Worm (Caenorhabditis elegans) whole organism, midembryonic: Measurements from ENCODE around the gene C14A11.6.

ENCODE experiments used
- T22C8.4 ChIP-seq: fragments of 200-800 bp; sonication (Bioruptor generic); IDR thresholded peaks from 2 replicates; pipeline ENCODE4 v1.3.6; 2022; ENCODE audit warnings: missing genetic modification characterization, missing compliant biosample characterization
- cog-1 ChIP-seq: sonication (generic microtip); optimal IDR thresholded peaks from 2 replicates; lab custom pipeline; 2016; ENCODE audit warnings: missing genetic modification characterization, missing compliant biosample characterization
- flt-1 ChIP-seq: fragments of 200-800 bp; sonication (Bioruptor generic); IDR thresholded peaks from 2 replicates; pipeline ENCODE4 v1.3.6; 2022; ENCODE audit warnings: missing genetic modification characterization, missing compliant biosample characterization
- klf-2 ChIP-seq: fragments of 200-800 bp; sonication (Bioruptor generic); conservative IDR thresholded peaks from 2 replicates; pipeline ENCODE4 v1.3.6; 2022; ENCODE audit warnings: missing genetic modification reagents, missing genetic modification characterization, missing compliant biosample characterization
- med-1 ChIP-seq: sonication (generic microtip); optimal IDR thresholded peaks from 2 replicates; lab custom pipeline; 2017; ENCODE audit warnings: missing genetic modification characterization, mild to moderate bottlenecking, missing compliant biosample characterization, antibody characterized with exemption, missing genetic modification reagents; ENCODE audit not compliant: insufficient read depth
- ref-1 ChIP-seq: fragments of 200-800 bp; sonication (Bioruptor generic); conservative IDR thresholded peaks from 2 replicates; pipeline ENCODE4 v1.3.6; 2022; ENCODE audit warnings: missing genetic modification reagents, missing genetic modification characterization, missing compliant biosample characterization
- tab-1 ChIP-seq: fragments of 200-800 bp; sonication (Bioruptor generic); IDR thresholded peaks from 2 replicates; pipeline ENCODE4 v1.3.6; 2022; ENCODE audit warnings: missing genetic modification characterization, missing compliant biosample characterization
- ztf-23 ChIP-seq: fragments of 200-800 bp; sonication (Bioruptor generic); IDR thresholded peaks from 2 replicates; pipeline ENCODE4 v1.3.6; 2022; ENCODE audit warnings: missing genetic modification reagents, missing genetic modification characterization, missing compliant biosample characterization
- ztf-29 ChIP-seq: fragments of 200-800 bp; sonication (Bioruptor generic); IDR thresholded peaks from 2 replicates; pipeline ENCODE4 v1.3.6; 2022; ENCODE audit warnings: missing genetic modification reagents, missing genetic modification characterization, missing compliant biosample characterization

The C14A11.6 gene

ce11 chrX:2814097-2814720 is at the start of gene C14A11.6:
C14A11.6 (minus strand) TSS chrX:2814147.
- TF ChIP-seq ztf-29 (GFP tag; lab: Robert Waterston, UW) (no peak), med-1 (no peak), flt-1 (GFP tag; lab: Robert Waterston, UW) (no peak), klf-2 (GFP tag; lab: Robert Waterston, UW) (no peak), ztf-23 (no peak), ref-1 (no peak), T22C8.4 (GFP tag; lab: Robert Waterston, UW) (no peak), cog-1 (no peak), tab-1 (GFP tag; lab: Robert Waterston, UW) (no peak)

- TF ChIP-seq tab-1 (GFP tag; lab: Robert Waterston, UW): no peak
- TF ChIP-seq flt-1 (GFP tag; lab: Robert Waterston, UW): no peak
Observed at ce11 chrX:2862372-2862771, 48.4 kb upstream of the C14A11.6 start, which contains the start of gene comt-1. comt-1 (minus strand) TSS chrX:2862472.

- TF ChIP-seq ztf-23: no peak
- no peak for TF ChIP-seq cog-1
- TF ChIP-seq tab-1 (GFP tag; lab: Robert Waterston, UW): no peak
- no peak for TF ChIP-seq flt-1 (GFP tag; lab: Robert Waterston, UW)
- no peak for TF ChIP-seq ref-1
- TF ChIP-seq med-1: no peak
Observed at ce11 chrX:2858380-2858779, 44.4 kb upstream of the C14A11.6 start.

- no peak for TF ChIP-seq tab-1 (GFP tag; lab: Robert Waterston, UW)
- no peak for TF ChIP-seq flt-1 (GFP tag; lab: Robert Waterston, UW)
- TF ChIP-seq ztf-29 (GFP tag; lab: Robert Waterston, UW): no peak
- no peak for TF ChIP-seq ref-1
- no peak for TF ChIP-seq cog-1
- TF ChIP-seq klf-2 (GFP tag; lab: Robert Waterston, UW): no peak
- no peak for TF ChIP-seq med-1
- TF ChIP-seq T22C8.4 (GFP tag; lab: Robert Waterston, UW): no peak
- no peak for TF ChIP-seq ztf-23
Observed at ce11 chrX:2857070-2857825, 43.3 kb upstream of the C14A11.6 start, which contains the start of gene tra-4. tra-4 (minus strand) TSS chrX:2857603.

- TF ChIP-seq med-1 (no peak), ztf-29 (GFP tag; lab: Robert Waterston, UW) (no peak), flt-1 (GFP tag; lab: Robert Waterston, UW) (no peak), tab-1 (GFP tag; lab: Robert Waterston, UW) (no peak), ztf-23 (no peak), cog-1 (no peak), ref-1 (no peak), T22C8.4 (GFP tag; lab: Robert Waterston, UW) (no peak), klf-2 (GFP tag; lab: Robert Waterston, UW) (no peak)
Observed at ce11 chrX:2853963-2854362, 40.0 kb upstream of the C14A11.6 start.

DNA sequence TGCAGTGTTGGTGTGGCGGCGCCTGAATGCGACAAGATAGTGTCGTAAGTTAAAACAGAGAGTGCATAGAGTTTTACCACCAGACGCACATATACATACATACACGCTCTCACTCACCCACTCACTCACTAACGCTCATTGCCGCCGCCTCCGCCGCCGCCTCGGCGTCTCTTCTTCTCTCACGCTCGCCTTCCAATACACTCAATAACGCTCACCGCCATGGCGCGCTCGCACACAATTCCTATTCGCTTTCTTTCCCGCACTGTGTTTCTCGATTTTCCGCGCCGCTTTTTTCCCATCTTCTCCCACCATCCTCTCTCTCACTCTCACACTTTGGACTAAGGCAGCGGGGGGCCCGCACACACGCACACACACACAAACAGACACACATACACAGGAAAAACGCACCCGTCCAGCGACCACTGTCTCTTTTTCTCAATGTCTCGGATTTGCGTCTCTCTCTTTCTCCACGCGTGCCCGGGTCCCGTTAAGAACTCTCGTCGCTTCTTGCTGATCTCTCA is 38.5 kb upstream of the C14A11.6 start, which contains the start of gene kin-29:
kin-29 (minus strand) TSS at position 51 of the 521 bp plus-strand sequence.
- TF ChIP-seq flt-1 (GFP tag; lab: Robert Waterston, UW) (peak; percentile 43; the same call in 1 of the 2 replicates), med-1 (no peak), klf-2 (GFP tag; lab: Robert Waterston, UW) (no peak), ref-1 (0 out of 2 replicates have a peak, but pooled peaks have one; percentile 32), cog-1 (peak; percentile 73), tab-1 (GFP tag; lab: Robert Waterston, UW) (peak; percentile 14; the same call in 1 of the 2 replicates), ztf-23 (no peak; the same call in 1 of the 2 replicates), ztf-29 (GFP tag; lab: Robert Waterston, UW) (peak; percentile 50), T22C8.4 (GFP tag; lab: Robert Waterston, UW) (no peak)

- no peak for TF ChIP-seq cog-1
- TF ChIP-seq med-1: no peak
- TF ChIP-seq tab-1 (GFP tag; lab: Robert Waterston, UW): no peak
- no peak for TF ChIP-seq flt-1 (GFP tag; lab: Robert Waterston, UW)
- no peak for TF ChIP-seq ref-1
- no peak for TF ChIP-seq T22C8.4 (GFP tag; lab: Robert Waterston, UW)
- TF ChIP-seq ztf-23: no peak
- TF ChIP-seq ztf-29 (GFP tag; lab: Robert Waterston, UW): no peak
- TF ChIP-seq klf-2 (GFP tag; lab: Robert Waterston, UW): no peak
Observed at ce11 chrX:2843508-2843907, 29.6 kb upstream of the C14A11.6 start.

ce11 chrX:2841754-2842153 is 27.8 kb upstream of the C14A11.6 start:
- TF ChIP-seq T22C8.4 (GFP tag; lab: Robert Waterston, UW): no peak
- TF ChIP-seq klf-2 (GFP tag; lab: Robert Waterston, UW): no peak
- TF ChIP-seq cog-1: no peak
- no peak for TF ChIP-seq flt-1 (GFP tag; lab: Robert Waterston, UW)
- TF ChIP-seq ref-1: no peak
- no peak for TF ChIP-seq ztf-29 (GFP tag; lab: Robert Waterston, UW)
- TF ChIP-seq med-1: no peak
- TF ChIP-seq tab-1 (GFP tag; lab: Robert Waterston, UW): no peak
- no peak for TF ChIP-seq ztf-23

DNA sequence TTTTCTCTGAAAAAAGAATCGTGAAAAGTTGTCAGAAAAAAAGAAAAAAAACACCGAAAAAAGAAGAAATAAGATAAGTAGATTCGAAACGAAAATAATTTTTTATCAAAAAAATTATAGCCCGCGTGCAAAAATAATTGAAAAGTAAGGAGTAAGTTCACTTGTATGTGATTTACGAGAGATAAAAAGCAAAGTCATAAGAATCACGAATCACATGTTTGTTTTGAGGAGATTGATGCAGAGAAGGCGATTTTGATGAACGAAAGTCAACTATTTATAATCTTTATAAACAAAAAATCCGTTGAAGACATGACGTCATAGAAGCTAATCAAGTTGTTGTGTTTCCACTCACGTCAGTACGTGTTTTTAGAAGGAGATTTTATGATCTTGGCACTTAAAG is 26.3 kb upstream of the C14A11.6 start, which contains the start of gene Y71H10B.1:
Y71H10B.1 (minus strand) TSS at position 6 of the 400 bp plus-strand sequence.
- TF ChIP-seq ref-1 (no peak), T22C8.4 (GFP tag; lab: Robert Waterston, UW) (no peak), flt-1 (GFP tag; lab: Robert Waterston, UW) (no peak), ztf-29 (GFP tag; lab: Robert Waterston, UW) (no peak), cog-1 (no peak), med-1 (no peak), klf-2 (GFP tag; lab: Robert Waterston, UW) (no peak), ztf-23 (no peak), tab-1 (GFP tag; lab: Robert Waterston, UW) (no peak)
